Worm (Caenorhabditis elegans) whole organism, mixed stage, embryonic: ENCODE results near the gene C06B8.7.

Experiments used
- ceh-83 ChIP-seq: fragments of 200-800 bp; sonication (Bioruptor generic); optimal IDR thresholded peaks from 2 replicates; lab custom pipeline; 2018; ENCODE audit warnings: mild to moderate bottlenecking, missing genetic modification characterization, missing compliant biosample characterization
- lsy-2 ChIP-seq: fragments of 150-350 bp; optimal IDR thresholded peaks from 2 replicates; lab custom pipeline; 2014; ENCODE audit warnings: missing biosample characterization, missing genetic modification characterization
- mep-1 ChIP-seq: fragments of 150-350 bp; optimal IDR thresholded peaks from 2 replicates; lab custom pipeline; 2017; ENCODE audit warnings: missing biosample characterization, missing genetic modification reagents, missing genetic modification characterization, inconsistent platforms
- mls-2 ChIP-seq: sonication (generic microtip); optimal IDR thresholded peaks from 2 replicates; lab custom pipeline; 2016; ENCODE audit warnings: mild to moderate bottlenecking, missing genetic modification characterization, moderate library complexity, missing compliant biosample characterization
- nhr-12 ChIP-seq: fragments of 150-350 bp; optimal IDR thresholded peaks from 2 replicates; lab custom pipeline; 2014; ENCODE audit warnings: missing biosample characterization, missing genetic modification characterization
- nhr-237 ChIP-seq: fragments of 150-350 bp; optimal IDR thresholded peaks from 2 replicates; lab custom pipeline; 2014; ENCODE audit warnings: missing biosample characterization, missing genetic modification characterization
- snpc-4 ChIP-seq: fragments of 150-350 bp; optimal IDR thresholded peaks from 2 replicates; lab custom pipeline; 2014; ENCODE audit warnings: missing biosample characterization, missing genetic modification characterization
- sptf-1 ChIP-seq: sonication (generic microtip); optimal IDR thresholded peaks from 2 replicates; lab custom pipeline; 2017; ENCODE audit warnings: mild to moderate bottlenecking, missing genetic modification characterization, moderate library complexity, missing compliant biosample characterization

ce11 chrV:15448865-15449264 lies 49.7 kb upstream of the C06B8.7 start, which contains the start of gene T26H5.14:
- TF ChIP-seq lsy-2 (tag; lab: Kevin White, UChicago): no peak
- no peak for TF ChIP-seq snpc-4 (tag; lab: Kevin White, UChicago)
- no peak for TF ChIP-seq nhr-12 (tag; lab: Kevin White, UChicago)
- no peak for TF ChIP-seq mls-2 (tag; lab: Kevin White, UChicago)
- no peak for TF ChIP-seq sptf-1
- no peak for TF ChIP-seq ceh-83 (GFP tag; lab: Kevin White, UChicago)
- no peak for TF ChIP-seq nhr-237 (tag; lab: Kevin White, UChicago)
- TF ChIP-seq mep-1 (tag; lab: Kevin White, UChicago): no peak
